Fruit fly (Drosophila melanogaster) whole organism, embryonic: ENCODE measurements around the gene Bicra.

ENCODE experiments used
- CG11456 ChIP-seq: fragments of 200-800 bp; sonication (Bioruptor generic); IDR thresholded peaks from 3 replicates; pipeline ENCODE4 v1.3.6; 2022; ENCODE audit warnings: missing biosample characterization, missing genetic modification characterization
- CG12659 ChIP-seq: fragments of 200-800 bp; sonication (Bioruptor generic); optimal IDR thresholded peaks from 3 replicates; lab custom pipeline; 2017; ENCODE audit warnings: mild to moderate bottlenecking, missing biosample characterization, missing genetic modification reagents, missing genetic modification characterization
- CG13424 ChIP-seq: fragments of 200-800 bp; sonication (Bioruptor generic); optimal IDR thresholded peaks from 2 replicates; lab custom pipeline; 2019; ENCODE audit warnings: missing biosample characterization, mild to moderate bottlenecking, missing genetic modification characterization, moderate library complexity
- CG14710 ChIP-seq: fragments of 200-800 bp; sonication (Bioruptor generic); optimal IDR thresholded peaks from 3 replicates; lab custom pipeline; 2019; ENCODE audit warnings: missing biosample characterization, mild to moderate bottlenecking, missing genetic modification characterization, moderate library complexity
- CG15696 ChIP-seq: fragments of 200-800 bp; sonication (Bioruptor generic); optimal IDR thresholded peaks from 2 replicates; lab custom pipeline; 2019; ENCODE audit warnings: missing biosample characterization, mild to moderate bottlenecking, missing genetic modification characterization, moderate library complexity
- CG1603 ChIP-seq: fragments of 200-800 bp; sonication (Bioruptor generic); optimal IDR thresholded peaks from 2 replicates; lab custom pipeline; 2019; ENCODE audit warnings: missing biosample characterization, mild to moderate bottlenecking, missing genetic modification characterization, moderate library complexity
- CG16815 ChIP-seq: fragments of 200-800 bp; sonication (Bioruptor generic); optimal IDR thresholded peaks from 3 replicates; lab custom pipeline; 2017; ENCODE audit warnings: missing biosample characterization, mild to moderate bottlenecking, missing genetic modification characterization
- CG2120 ChIP-seq: fragments of 200-800 bp; sonication (Bioruptor generic); optimal IDR thresholded peaks from 3 replicates; lab custom pipeline; 2016; ENCODE audit warnings: missing biosample characterization, missing genetic modification characterization
- CG2875 ChIP-seq: fragments of 200-800 bp; sonication (Bioruptor generic); optimal IDR thresholded peaks from 2 replicates; lab custom pipeline; 2017; ENCODE audit warnings: missing biosample characterization, mild to moderate bottlenecking, missing genetic modification characterization, missing genetic modification reagents
- CG3407 ChIP-seq: fragments of 200-800 bp; sonication (Bioruptor generic); optimal IDR thresholded peaks from 2 replicates; lab custom pipeline; 2018; ENCODE audit warnings: missing biosample characterization, mild to moderate bottlenecking, missing genetic modification characterization
- CG3726 ChIP-seq: fragments of 200-800 bp; sonication (Bioruptor generic); IDR thresholded peaks from 3 replicates; pipeline ENCODE4, ENCODE4 v1.3.6; 2022; ENCODE audit warnings: missing biosample characterization, missing genetic modification characterization
- CG5180 ChIP-seq: fragments of 200-800 bp; sonication (Bioruptor generic); optimal IDR thresholded peaks from 3 replicates; lab custom pipeline; 2017; ENCODE audit warnings: missing biosample characterization, missing genetic modification characterization, mild to moderate bottlenecking, moderate library complexity, missing genetic modification reagents
- CG7987 ChIP-seq: fragments of 200-800 bp; sonication (Bioruptor generic); optimal IDR thresholded peaks from 2 replicates; lab custom pipeline; 2018; ENCODE audit warnings: missing biosample characterization, mild to moderate bottlenecking, missing genetic modification characterization, moderate library complexity
- CG9932 ChIP-seq: fragments of 200-800 bp; sonication (Bioruptor generic); IDR thresholded peaks from 2 replicates; pipeline ENCODE4 v1.3.6; 2022; ENCODE audit warnings: missing biosample characterization, missing genetic modification characterization
- CTCF ChIP-seq: fragments of 200-800 bp; sonication (Bioruptor generic); optimal IDR thresholded peaks from 2 replicates; lab custom pipeline; 2017; ENCODE audit warnings: missing biosample characterization, mild to moderate bottlenecking, missing genetic modification characterization, moderate library complexity
- Camta ChIP-seq: fragments of 200-800 bp; sonication (Bioruptor generic); optimal IDR thresholded peaks from 2 replicates; lab custom pipeline; 2016; ENCODE audit warnings: missing biosample characterization, missing genetic modification characterization
- Chrac-16 ChIP-seq: fragments of 200-800 bp; sonication (Bioruptor generic); optimal IDR thresholded peaks from 3 replicates; lab custom pipeline; 2016; ENCODE audit warnings: missing biosample characterization, missing genetic modification characterization
- Deaf1 ChIP-seq: fragments of 200-800 bp; optimal IDR thresholded peaks from 3 replicates; lab custom pipeline; 2019; ENCODE audit warnings: missing biosample characterization, mild to moderate bottlenecking, missing genetic modification characterization, moderate library complexity
- Dip2 ChIP-seq: fragments of 200-800 bp; sonication (Bioruptor generic); IDR thresholded peaks from 2 replicates; pipeline ENCODE4 v1.3.6; 2022; ENCODE audit warnings: missing biosample characterization, missing genetic modification characterization
- Dip3 ChIP-seq: fragments of 200-800 bp; sonication (Bioruptor generic); optimal IDR thresholded peaks from 3 replicates; lab custom pipeline; 2016; ENCODE audit warnings: missing biosample characterization, missing genetic modification characterization
- Doc2 ChIP-seq: fragments of 200-800 bp; sonication (Bioruptor generic); IDR thresholded peaks from 2 replicates; pipeline ENCODE4 v1.3.6; 2022; ENCODE audit warnings: missing biosample characterization, missing genetic modification characterization
- Ets65A ChIP-seq: fragments of 200-800 bp; sonication (Bioruptor generic); peaks from one replicate; lab custom pipeline; 2016; ENCODE audit warnings: missing biosample characterization, missing genetic modification characterization
- Ets97D ChIP-seq: fragments of 200-800 bp; sonication (Bioruptor generic); optimal IDR thresholded peaks from 3 replicates; lab custom pipeline; 2016; ENCODE audit warnings: missing biosample characterization, missing genetic modification characterization
- HLH54F ChIP-seq: fragments of 200-800 bp; sonication (Bioruptor generic); optimal IDR thresholded peaks from 3 replicates; lab custom pipeline; 2016; ENCODE audit warnings: missing biosample characterization, missing genetic modification characterization
- Hr78 ChIP-seq, 2 experiments: fragments of 200-800 bp in 1 of 2; fragments of >200 bp in 1 of 2; sonication (Bioruptor generic) in 1 of 2; optimal IDR thresholded peaks; 2 replicates each; lab custom pipeline; 2017 to 2019; ENCODE audit warnings: missing biosample characterization in 2 of 2, missing genetic modification characterization in 2 of 2, mild to moderate bottlenecking in 1 of 2, moderate library complexity in 1 of 2
- Kr ChIP-seq: fragments of 200-800 bp; sonication (Bioruptor generic); optimal IDR thresholded peaks from 2 replicates; lab custom pipeline; 2017; ENCODE audit warnings: missing biosample characterization, mild to moderate bottlenecking, missing genetic modification characterization
- Med ChIP-seq: fragments of 200-800 bp; sonication (Bioruptor generic); peaks from one replicate; lab custom pipeline; 2016; ENCODE audit warnings: missing biosample characterization, missing genetic modification characterization, mild to moderate bottlenecking, inconsistent platforms, moderate library complexity
- Oaz ChIP-seq: fragments of 200-800 bp; sonication (Bioruptor generic); IDR thresholded peaks from 2 replicates; pipeline ENCODE4 v1.3.6; 2022; ENCODE audit warnings: missing biosample characterization, missing genetic modification characterization
- PHDP ChIP-seq: fragments of 200-800 bp; sonication (Bioruptor generic); optimal IDR thresholded peaks from 3 replicates; lab custom pipeline; 2018; ENCODE audit warnings: missing biosample characterization, mild to moderate bottlenecking, missing genetic modification characterization, moderate library complexity
- Ravus ChIP-seq: fragments of 200-800 bp; sonication (Bioruptor generic); IDR thresholded peaks from 2 replicates; pipeline ENCODE4 v1.3.6; 2022; ENCODE audit warnings: missing biosample characterization, missing genetic modification characterization
- YL-1 ChIP-seq: fragments of 200-800 bp; sonication (Bioruptor generic); optimal IDR thresholded peaks from 3 replicates; lab custom pipeline; 2017; ENCODE audit warnings: missing biosample characterization, mild to moderate bottlenecking, missing genetic modification characterization
- ase ChIP-seq: fragments of 200-800 bp; sonication (Bioruptor generic); IDR thresholded peaks from 3 replicates; pipeline ENCODE4 v1.3.6; 2022; ENCODE audit warnings: missing biosample characterization, missing genetic modification characterization
- dmrt11E ChIP-seq: fragments of 200-800 bp; sonication (Bioruptor generic); optimal IDR thresholded peaks from 3 replicates; lab custom pipeline; 2018; ENCODE audit warnings: missing biosample characterization, mild to moderate bottlenecking, missing genetic modification characterization, moderate library complexity
- emc ChIP-seq: fragments of 200-800 bp; sonication (Bioruptor generic); optimal IDR thresholded peaks from 2 replicates; lab custom pipeline; 2016; ENCODE audit warnings: missing biosample characterization, missing genetic modification characterization
- esg ChIP-seq: fragments of 200-800 bp; sonication (Bioruptor generic); conservative IDR thresholded peaks from 2 replicates; pipeline ENCODE4 v1.3.6; 2022; ENCODE audit warnings: missing biosample characterization, missing genetic modification characterization
- grau ChIP-seq: fragments of 200-800 bp; optimal IDR thresholded peaks from 3 replicates; lab custom pipeline; 2019; ENCODE audit warnings: missing biosample characterization, mild to moderate bottlenecking, missing genetic modification characterization, moderate library complexity
- kni ChIP-seq: fragments of 200-800 bp; sonication (Bioruptor generic); optimal IDR thresholded peaks from 3 replicates; lab custom pipeline; 2017; ENCODE audit warnings: mild to moderate bottlenecking, missing biosample characterization, missing genetic modification reagents, missing genetic modification characterization
- lab ChIP-seq: fragments of 200-800 bp; sonication (Bioruptor generic); optimal IDR thresholded peaks from 3 replicates; lab custom pipeline; 2017; ENCODE audit warnings: missing biosample characterization, missing genetic modification characterization, mild to moderate bottlenecking, moderate library complexity, missing genetic modification reagents
- lbe ChIP-seq: fragments of 200-800 bp; sonication (Bioruptor generic); optimal IDR thresholded peaks from 2 replicates; lab custom pipeline; 2016; ENCODE audit warnings: missing biosample characterization, mild to moderate bottlenecking, missing genetic modification characterization
- nerfin-1 ChIP-seq: fragments of 200-800 bp; sonication (Bioruptor generic); optimal IDR thresholded peaks from 3 replicates; lab custom pipeline; 2019; ENCODE audit warnings: missing biosample characterization, mild to moderate bottlenecking, missing genetic modification characterization, moderate library complexity
- nom ChIP-seq: fragments of 200-800 bp; sonication (Bioruptor generic); optimal IDR thresholded peaks from 2 replicates; lab custom pipeline; 2017; ENCODE audit warnings: missing biosample characterization, missing genetic modification characterization, mild to moderate bottlenecking, moderate library complexity, missing genetic modification reagents
- odd ChIP-seq: fragments of 200-800 bp; sonication (Bioruptor generic); optimal IDR thresholded peaks from 2 replicates; lab custom pipeline; 2017; ENCODE audit warnings: missing biosample characterization, mild to moderate bottlenecking, missing genetic modification characterization
- org-1 ChIP-seq: fragments of 200-800 bp; sonication (Bioruptor generic); optimal IDR thresholded peaks from 2 replicates; lab custom pipeline; 2017; ENCODE audit warnings: missing biosample characterization, missing genetic modification characterization
- otp ChIP-seq: fragments of 200-800 bp; sonication (Bioruptor generic); IDR thresholded peaks from 3 replicates; pipeline ENCODE4, ENCODE4 v1.3.6; 2022; ENCODE audit warnings: missing biosample characterization, missing genetic modification characterization
- psq ChIP-seq: fragments of 200-800 bp; sonication (Bioruptor generic); optimal IDR thresholded peaks from 2 replicates; lab custom pipeline; 2017; ENCODE audit warnings: missing biosample characterization, missing genetic modification characterization
- row ChIP-seq: fragments of 200-800 bp; sonication (Bioruptor generic); IDR thresholded peaks from 3 replicates; pipeline ENCODE4 v1.3.6; 2022; ENCODE audit warnings: missing biosample characterization, missing genetic modification characterization
- sob ChIP-seq: fragments of 200-800 bp; sonication (Bioruptor generic); IDR thresholded peaks from 2 replicates; pipeline ENCODE4 v1.3.6; 2022; ENCODE audit warnings: missing biosample characterization, missing genetic modification characterization
- sr ChIP-seq: fragments of 200-800 bp; sonication (Bioruptor generic); IDR thresholded peaks from 3 replicates; pipeline ENCODE4 v1.3.6; 2022; ENCODE audit warnings: missing biosample characterization, missing genetic modification characterization
- tap ChIP-seq: fragments of 200-800 bp; optimal IDR thresholded peaks from 3 replicates; lab custom pipeline; 2019; ENCODE audit warnings: missing biosample characterization, mild to moderate bottlenecking, missing genetic modification characterization, moderate library complexity
- tin ChIP-seq: fragments of 200-800 bp; sonication (Bioruptor generic); optimal IDR thresholded peaks from 3 replicates; lab custom pipeline; 2016; ENCODE audit warnings: missing biosample characterization, missing genetic modification characterization
- unc-4 ChIP-seq: fragments of 200-800 bp; sonication (Bioruptor generic); IDR thresholded peaks from 2 replicates; pipeline ENCODE4 v1.3.6; 2022; ENCODE audit warnings: missing biosample characterization, missing genetic modification characterization; ENCODE audit not compliant: partially characterized antibody
- vvl ChIP-seq: fragments of 200-800 bp; sonication (Bioruptor generic); IDR thresholded peaks from 2 replicates; pipeline ENCODE4 v1.3.6; 2022; ENCODE audit warnings: missing biosample characterization, missing genetic modification characterization
- zfh1 ChIP-seq: fragments of 200-800 bp; sonication (Bioruptor generic); IDR thresholded peaks from 3 replicates; pipeline ENCODE4 v1.3.6; 2022; ENCODE audit warnings: missing biosample characterization, missing genetic modification characterization

Bicra gene

DNA sequence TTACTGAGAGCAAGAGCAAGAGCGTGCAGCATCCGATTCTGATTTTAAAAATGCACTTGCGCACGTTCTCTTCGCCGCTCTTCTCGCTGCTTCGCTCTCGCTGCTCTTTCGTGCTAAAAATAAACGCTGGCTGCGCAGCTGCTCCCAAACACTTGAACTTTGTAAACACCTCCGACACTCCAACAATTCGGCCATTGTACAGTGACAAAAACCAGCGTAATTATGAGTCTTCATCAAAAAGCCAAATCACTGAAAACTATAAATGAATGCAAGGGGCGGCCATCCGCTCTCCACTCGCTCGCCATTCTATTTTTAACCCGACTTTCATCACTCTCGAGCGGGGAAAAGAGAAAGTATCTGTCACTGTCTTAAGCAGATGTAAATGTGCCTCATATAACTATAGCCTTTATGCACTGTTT is 1.9 kb downstream of the Bicra start (continued):
- TF ChIP-seq CG9932 = no peak
- no peak for TF ChIP-seq Ravus (GFP tag; lab: Robert Waterston, UW)
- TF ChIP-seq CG15696 = no peak
- no peak for TF ChIP-seq tin (GFP tag; lab: Kevin White, UChicago)
- no peak for TF ChIP-seq CG2120 (GFP tag; lab: Kevin White, UChicago)
- no peak for TF ChIP-seq HLH54F
- peak; percentile 4 for TF ChIP-seq odd
- TF ChIP-seq CG14710 = no peak
- no peak for TF ChIP-seq Dip2 (GFP tag; lab: Robert Waterston, UW)
- TF ChIP-seq Ets97D (GFP tag; lab: Kevin White, UChicago) = no peak
- TF ChIP-seq sob (GFP tag; lab: Robert Waterston, UW) = no peak
- TF ChIP-seq grau (tag; lab: Kevin White, UChicago) = peak; percentile 8
- TF ChIP-seq Doc2 = no peak
- TF ChIP-seq Dip3 = no peak
- TF ChIP-seq CG12659 (GFP tag; lab: Kevin White, UChicago) = no peak
- no peak for TF ChIP-seq psq (GFP tag; lab: Kevin White, UChicago)
- no peak for TF ChIP-seq zfh1 (GFP tag; lab: Robert Waterston, UW)
- no peak for TF ChIP-seq CG3726
- no peak for TF ChIP-seq CG3407 (GFP tag; lab: Kevin White, UChicago)
- no peak for TF ChIP-seq dmrt11E (tag; lab: Kevin White, UChicago)
- peak; percentile 4 for TF ChIP-seq CG13424 (tag; lab: Kevin White, UChicago)
- TF ChIP-seq kni (GFP tag; lab: Kevin White, UChicago) = peak; percentile 14
- TF ChIP-seq CG11456 (GFP tag; lab: Robert Waterston, UW) = no peak
- no peak for TF ChIP-seq Chrac-16 (GFP tag; lab: Kevin White, UChicago)
- no peak for TF ChIP-seq org-1 (GFP tag; lab: Kevin White, UChicago)
- TF ChIP-seq CG7987 (GFP tag; lab: Kevin White, UChicago) = no peak
- TF ChIP-seq esg (GFP tag; lab: Robert Waterston, UW) = no peak
- TF ChIP-seq emc = no peak
- TF ChIP-seq row (GFP tag; lab: Robert Waterston, UW) = no peak
- no peak for TF ChIP-seq Camta (GFP tag; lab: Kevin White, UChicago)
- TF ChIP-seq Oaz (GFP tag; lab: Robert Waterston, UW) = no peak
- no peak for TF ChIP-seq sr (GFP tag; lab: Robert Waterston, UW)
- peak; percentile 42 for TF ChIP-seq nom
- no peak for TF ChIP-seq PHDP (tag; lab: Kevin White, UChicago)
- TF ChIP-seq Kr = no peak
- no peak for TF ChIP-seq ase (GFP tag; lab: Robert Waterston, UW)
- no peak for TF ChIP-seq CG5180 (GFP tag; lab: Kevin White, UChicago)
- TF ChIP-seq lbe (GFP tag; lab: Kevin White, UChicago) = no peak
- TF ChIP-seq CTCF (GFP tag; lab: Kevin White, UChicago) = no peak
- TF ChIP-seq Hr78 (GFP tag; optimal IDR thresholded peaks at IDR 0.05; lab: Kevin White, UChicago) = peak in 1 of 2 experiments; percentile 78
- TF ChIP-seq otp (GFP tag; lab: Robert Waterston, UW) = no peak
- TF ChIP-seq Deaf1 (tag; lab: Kevin White, UChicago) = peak; percentile 29
- TF ChIP-seq CG16815 (GFP tag; lab: Kevin White, UChicago) = no peak
- TF ChIP-seq unc-4 = no peak
- peak; percentile 45 for TF ChIP-seq lab
- no peak for TF ChIP-seq tap (tag; lab: Kevin White, UChicago)
- no peak for TF ChIP-seq YL-1 (GFP tag; lab: Kevin White, UChicago)
- no peak for TF ChIP-seq vvl (GFP tag; lab: Robert Waterston, UW)
- TF ChIP-seq Med (GFP tag; lab: Kevin White, UChicago) = peak; percentile 60
- no peak for TF ChIP-seq Ets65A (GFP tag; lab: Kevin White, UChicago)
- TF ChIP-seq CG2875 (GFP tag; lab: Kevin White, UChicago) = no peak
- peak; percentile 4 for TF ChIP-seq nerfin-1 (tag; lab: Kevin White, UChicago)
- peak; percentile 8 for TF ChIP-seq CG1603 (tag; lab: Kevin White, UChicago)
